Worm (Caenorhabditis elegans): ENCODE data around the gene smoc-1.

The smoc-1 gene

ce11 chrV:11764373-11764954 is 7.0 kb downstream of the smoc-1 start, which contains the start of the genes F55A11.1 and syx-5:
F55A11.1 (minus strand) TSS chrV:11764385.
syx-5 (plus strand) TSS chrV:11764904.
- TF ChIP-seq tbx-2 (tag; optimal IDR thresholded peaks at IDR 0.05) (peak; percentile 84), elt-1 (tag; optimal IDR thresholded peaks at IDR 0.05) (peak; percentile 36), ama-1 (optimal IDR thresholded peaks at IDR 0.05) (no peak), nhr-23 (tag; optimal IDR thresholded peaks at IDR 0.05) (peak; percentile 84), skn-1 (tag; optimal IDR thresholded peaks at IDR 0.05) (peak; percentile 20), egl-5 (tag; optimal IDR thresholded peaks at IDR 0.05) (peak; percentile 10), R02D3.7 (tag; optimal IDR thresholded peaks at IDR 0.05) (peak; percentile 97), ceh-82 (tag; optimal IDR thresholded peaks at IDR 0.05) (peak; percentile 34), unc-39 (tag; optimal IDR thresholded peaks at IDR 0.05) (no peak), sea-2 (GFP tag; optimal IDR thresholded peaks at IDR 0.05) (no peak), snpc-4 (tag; optimal IDR thresholded peaks at IDR 0.05) (peak; percentile 89), nhr-11 (tag; optimal IDR thresholded peaks at IDR 0.05) (peak; percentile 14), fkh-2 (tag; optimal IDR thresholded peaks at IDR 0.05) (no peak), nhr-43 (tag; optimal IDR thresholded peaks at IDR 0.05; ENCODE audit: poor library complexity, severe bottlenecking) (peak; percentile 82), aly-2 (tag; optimal IDR thresholded peaks at IDR 0.05) (peak; percentile 7), hmg-11 (tag; optimal IDR thresholded peaks at IDR 0.05) (peak; percentile 83), egl-27 (tag; optimal IDR thresholded peaks at IDR 0.05) (no peak), nhr-76 (tag; optimal IDR thresholded peaks at IDR 0.05) (no peak), pqm-1 (tag; optimal IDR thresholded peaks at IDR 0.05) (peak; percentile 53), lin-15B (tag; optimal IDR thresholded peaks at IDR 0.05) (peak; percentile 83), nhr-25 (tag; optimal IDR thresholded peaks at IDR 0.05) (peak; percentile 49), pha-4 (tag; optimal IDR thresholded peaks at IDR 0.05) (peak; percentile 88), lsy-12 (tag; optimal IDR thresholded peaks at IDR 0.05) (peak; percentile 95), fkh-10 (GFP tag; optimal IDR thresholded peaks at IDR 0.05) (peak; percentile 86), ceh-28 (tag; optimal IDR thresholded peaks at IDR 0.05) (peak; percentile 86), nfya-1 (tag; optimal IDR thresholded peaks at IDR 0.05; ENCODE audit: insufficient read depth) (peak; percentile 94), elt-2 (tag; optimal IDR thresholded peaks at IDR 0.05) (peak; percentile 61), jun-1 (tag; optimal IDR thresholded peaks at IDR 0.05) (peak; percentile 72)

ce11 chrV:11767028-11767427 is 9.6 kb downstream of the smoc-1 start, which contains the start of gene sel-11:
sel-11 (plus strand) TSS chrV:11767328.
- TF ChIP-seq nhr-77 (tag; optimal IDR thresholded peaks at IDR 0.05) (no peak), skn-1 (tag; optimal IDR thresholded peaks at IDR 0.05) (no peak)

ce11 chrV:11769646-11770045 is 12.2 kb downstream of the smoc-1 start:
- no peak for TF ChIP-seq unc-39 (tag; optimal IDR thresholded peaks at IDR 0.05)

- TF ChIP-seq jun-1 (tag; optimal IDR thresholded peaks at IDR 0.05) (no peak), unc-39 (tag; optimal IDR thresholded peaks at IDR 0.05) (no peak), mml-1 (tag; optimal IDR thresholded peaks at IDR 0.05) (no peak), ZK546.5 (tag; optimal IDR thresholded peaks at IDR 0.05) (no peak)
Observed at ce11 chrV:11770053-11770517, 12.6 kb downstream of the smoc-1 start, which contains the start of gene F55A11.4. F55A11.4 (plus strand) TSS chrV:11770467.

- TF ChIP-seq lin-39 (tag; optimal IDR thresholded peaks at IDR 0.05) (no peak), nhr-23 (tag; optimal IDR thresholded peaks at IDR 0.05) (peak; percentile 47)
Observed at ce11 chrV:11773420-11773819, 16.0 kb downstream of the smoc-1 start, which contains the start of gene bus-18. bus-18 (plus strand) TSS chrV:11773720.

ce11 chrV:11773934-11774333 is 16.5 kb downstream of the smoc-1 start:
- TF ChIP-seq nhr-23 (tag; optimal IDR thresholded peaks at IDR 0.05) (peak; percentile 62), nhr-77 (tag; optimal IDR thresholded peaks at IDR 0.05) (no peak), elt-2 (tag; optimal IDR thresholded peaks at IDR 0.05) (peak; percentile 8), nhr-25 (tag; optimal IDR thresholded peaks at IDR 0.05) (peak; percentile 44)
